Fruit fly (Drosophila melanogaster) whole organism, prepupa: ENCODE measurements around the gene CG42779.

Experiments used
- CG10631 ChIP-seq: fragments of 200-800 bp; sonication (Bioruptor generic); optimal IDR thresholded peaks from 2 replicates; lab custom pipeline; 2016; ENCODE audit warnings: missing biosample characterization, missing genetic modification characterization
- CG11762 ChIP-seq: fragments of 200-800 bp; sonication (Bioruptor generic); optimal IDR thresholded peaks from 3 replicates; lab custom pipeline; 2016; ENCODE audit warnings: missing biosample characterization, missing genetic modification characterization; ENCODE audit not compliant: insufficient read depth
- CG11902 ChIP-seq: fragments of 200-800 bp; sonication (Bioruptor generic); optimal IDR thresholded peaks from 3 replicates; lab custom pipeline; 2016; ENCODE audit warnings: missing biosample characterization, missing genetic modification characterization
- CG15336 ChIP-seq: fragments of 200-800 bp; sonication (Bioruptor generic); IDR thresholded peaks from 2 replicates; pipeline ENCODE4 v1.3.6; 2022; ENCODE audit warnings: missing biosample characterization, missing genetic modification characterization
- CG1621 ChIP-seq: fragments of 200-800 bp; sonication (Bioruptor generic); optimal IDR thresholded peaks from 3 replicates; lab custom pipeline; 2018; ENCODE audit warnings: missing biosample characterization, mild to moderate bottlenecking, missing genetic modification characterization
- CG16779 ChIP-seq: fragments of 200-800 bp; sonication (Bioruptor generic); optimal IDR thresholded peaks from 3 replicates; lab custom pipeline; 2017; ENCODE audit warnings: missing biosample characterization, mild to moderate bottlenecking, missing genetic modification characterization
- CG32006 ChIP-seq: fragments of 200-800 bp; sonication (Bioruptor generic); optimal IDR thresholded peaks from 3 replicates; lab custom pipeline; 2017; ENCODE audit warnings: missing biosample characterization, mild to moderate bottlenecking, missing genetic modification characterization
- CG34406 ChIP-seq: fragments of 200-800 bp; sonication (Bioruptor generic); optimal IDR thresholded peaks from 3 replicates; lab custom pipeline; 2016; ENCODE audit warnings: missing biosample characterization, missing genetic modification characterization
- CG3919 ChIP-seq: fragments of 200-800 bp; sonication (Bioruptor generic); optimal IDR thresholded peaks from 3 replicates; lab custom pipeline; 2016; ENCODE audit warnings: missing biosample characterization, missing genetic modification characterization
- CG6792 ChIP-seq: fragments of 200-800 bp; sonication (Bioruptor generic); optimal IDR thresholded peaks from 3 replicates; lab custom pipeline; 2016; ENCODE audit warnings: missing biosample characterization, missing genetic modification characterization
- CG6808 ChIP-seq: fragments of 200-800 bp; sonication (Bioruptor generic); optimal IDR thresholded peaks from 3 replicates; lab custom pipeline; 2017; ENCODE audit warnings: missing biosample characterization, missing genetic modification characterization, mild to moderate bottlenecking, moderate library complexity, missing genetic modification reagents
- CG6854 ChIP-seq: fragments of 200-800 bp; sonication (Bioruptor generic); optimal IDR thresholded peaks from 2 replicates; lab custom pipeline; 2017; ENCODE audit warnings: missing biosample characterization, mild to moderate bottlenecking, missing genetic modification characterization
- CG7368 ChIP-seq: fragments of 200-800 bp; sonication (Bioruptor generic); optimal IDR thresholded peaks from 3 replicates; lab custom pipeline; 2016; ENCODE audit warnings: missing biosample characterization, missing genetic modification characterization
- CG8119 ChIP-seq: fragments of 200-800 bp; sonication (Bioruptor generic); IDR thresholded peaks from 3 replicates; pipeline ENCODE4 v1.3.6; 2022; ENCODE audit warnings: missing biosample characterization, missing genetic modification characterization
- CG8319 ChIP-seq: fragments of 200-800 bp; sonication (Bioruptor generic); optimal IDR thresholded peaks from 3 replicates; lab custom pipeline; 2016; ENCODE audit warnings: missing biosample characterization, missing genetic modification characterization
- CG8632 ChIP-seq: fragments of 200-800 bp; sonication (Bioruptor generic); optimal IDR thresholded peaks from 3 replicates; lab custom pipeline; 2016; ENCODE audit warnings: missing biosample characterization, missing genetic modification characterization
- Eip93F ChIP-seq: fragments of 200-800 bp; sonication (Bioruptor generic); optimal IDR thresholded peaks from 2 replicates; lab custom pipeline; 2016; ENCODE audit warnings: missing biosample characterization, mild to moderate bottlenecking, missing genetic modification characterization
- Ets21C ChIP-seq: fragments of 200-800 bp; sonication (Bioruptor generic); optimal IDR thresholded peaks from 3 replicates; lab custom pipeline; 2016; ENCODE audit warnings: missing biosample characterization, missing genetic modification characterization
- Gug ChIP-seq: fragments of 200-800 bp; sonication (Bioruptor generic); IDR thresholded peaks from 2 replicates; pipeline ENCODE4 v1.3.6; 2022; ENCODE audit warnings: missing biosample characterization, missing genetic modification characterization
- Hr39 ChIP-seq: fragments of 200-800 bp; sonication (Bioruptor generic); optimal IDR thresholded peaks from 2 replicates; lab custom pipeline; 2016; ENCODE audit warnings: missing biosample characterization, missing genetic modification characterization
- Hr4 ChIP-seq: fragments of 200-800 bp; sonication (Bioruptor generic); optimal IDR thresholded peaks from 3 replicates; lab custom pipeline; 2016; ENCODE audit warnings: missing biosample characterization, missing genetic modification characterization
- Lpt ChIP-seq: fragments of 200-800 bp; sonication (Bioruptor generic); optimal IDR thresholded peaks from 3 replicates; lab custom pipeline; 2016; ENCODE audit warnings: missing biosample characterization, missing genetic modification characterization
- Met ChIP-seq: fragments of 200-800 bp; sonication (Bioruptor generic); optimal IDR thresholded peaks from 3 replicates; lab custom pipeline; 2016; ENCODE audit warnings: missing biosample characterization, missing genetic modification characterization
- Sox15 ChIP-seq: fragments of 200-800 bp; sonication (Bioruptor generic); optimal IDR thresholded peaks from 3 replicates; lab custom pipeline; 2016; ENCODE audit warnings: missing biosample characterization, missing genetic modification characterization
- acj6 ChIP-seq: fragments of 200-800 bp; sonication (Bioruptor generic); optimal IDR thresholded peaks from 3 replicates; lab custom pipeline; 2016; ENCODE audit warnings: missing biosample characterization, missing genetic modification characterization
- dac ChIP-seq: fragments of 200-800 bp; sonication (Bioruptor generic); optimal IDR thresholded peaks from 2 replicates; lab custom pipeline; 2017; ENCODE audit warnings: missing biosample characterization, mild to moderate bottlenecking, missing genetic modification characterization
- dsx ChIP-seq: fragments of 200-800 bp; optimal IDR thresholded peaks from 3 replicates; lab custom pipeline; 2019; ENCODE audit warnings: missing biosample characterization, mild to moderate bottlenecking, missing genetic modification characterization, moderate library complexity; ENCODE audit not compliant: poor library complexity, severe bottlenecking
- eg ChIP-seq: fragments of 200-800 bp; sonication (Bioruptor generic); IDR thresholded peaks from 3 replicates; pipeline ENCODE4 v1.3.6; 2022; ENCODE audit warnings: missing biosample characterization, missing genetic modification characterization
- fd59A ChIP-seq: fragments of 200-800 bp; sonication (Bioruptor generic); optimal IDR thresholded peaks from 2 replicates; lab custom pipeline; 2017; ENCODE audit warnings: missing biosample characterization, mild to moderate bottlenecking, missing genetic modification characterization, missing genetic modification reagents
- fd85E ChIP-seq: fragments of 200-800 bp; sonication (Bioruptor generic); optimal IDR thresholded peaks from 3 replicates; lab custom pipeline; 2016; ENCODE audit warnings: missing biosample characterization, missing genetic modification characterization
- fkh ChIP-seq: fragments of 200-800 bp; sonication (Bioruptor generic); optimal IDR thresholded peaks from 3 replicates; lab custom pipeline; 2017; ENCODE audit warnings: missing biosample characterization, mild to moderate bottlenecking, missing genetic modification characterization, moderate library complexity
- lz ChIP-seq: fragments of 200-800 bp; sonication (Bioruptor generic); optimal IDR thresholded peaks from 3 replicates; lab custom pipeline; 2016; ENCODE audit warnings: missing biosample characterization, missing genetic modification characterization
- pdm3 ChIP-seq: fragments of 200-800 bp; sonication (Bioruptor generic); optimal IDR thresholded peaks from 3 replicates; lab custom pipeline; 2016; ENCODE audit warnings: missing biosample characterization, missing genetic modification characterization
- ss ChIP-seq, 2 experiments: fragments of 200-800 bp; sonication (Bioruptor generic); optimal IDR thresholded peaks; 2 replicates in 1 of 2; 3 replicates in 1 of 2; lab custom pipeline; 2017 to 2018; ENCODE audit warnings: mild to moderate bottlenecking in 2 of 2, missing biosample characterization in 2 of 2, missing genetic modification characterization in 2 of 2, moderate library complexity in 1 of 2
- svp ChIP-seq: fragments of 200-800 bp; sonication (Bioruptor generic); peaks from one replicate; lab custom pipeline; 2016; ENCODE audit warnings: missing biosample characterization, missing genetic modification characterization
- vri ChIP-seq: fragments of 200-800 bp; sonication (Bioruptor generic); optimal IDR thresholded peaks from 3 replicates; lab custom pipeline; 2016; ENCODE audit warnings: missing biosample characterization, mild to moderate bottlenecking, missing genetic modification characterization

CG42779 gene

dm6 chr3R:17081359-17081935, 39.9 kb upstream of the CG42779 start (continued):
- TF ChIP-seq Hr4 (GFP tag; lab: Kevin White, UChicago), result peak; percentile 92
- TF ChIP-seq pdm3 (GFP tag; lab: Kevin White, UChicago), result no peak
- TF ChIP-seq CG6792, result peak; percentile 41
- TF ChIP-seq CG1621 (tag; lab: Kevin White, UChicago), result peak; percentile 23
- TF ChIP-seq CG16779 (tag; lab: Kevin White, UChicago), result no peak
- TF ChIP-seq svp, result no peak
- TF ChIP-seq CG8632 (GFP tag; lab: Kevin White, UChicago), result peak; percentile 64
- TF ChIP-seq eg (GFP tag; lab: Robert Waterston, UW), result peak; percentile 81
- TF ChIP-seq fd85E (GFP tag; lab: Kevin White, UChicago), result no peak
- TF ChIP-seq vri (GFP tag; lab: Kevin White, UChicago), result no peak
- no peak for TF ChIP-seq CG6854 (GFP tag; lab: Kevin White, UChicago)
- no peak for TF ChIP-seq Sox15 (GFP tag; lab: Kevin White, UChicago)
- no peak for TF ChIP-seq Eip93F
- no peak for TF ChIP-seq Hr39 (GFP tag; lab: Kevin White, UChicago)
- TF ChIP-seq CG8119 (GFP tag; lab: Robert Waterston, UW), result peak; percentile 92
- TF ChIP-seq dac, result peak; percentile 49
- no peak for TF ChIP-seq Met (GFP tag; lab: Kevin White, UChicago)
- peak; percentile 92 for TF ChIP-seq CG15336 (GFP tag; lab: Robert Waterston, UW)
- no peak for TF ChIP-seq CG8319 (GFP tag; lab: Kevin White, UChicago)

DNA sequence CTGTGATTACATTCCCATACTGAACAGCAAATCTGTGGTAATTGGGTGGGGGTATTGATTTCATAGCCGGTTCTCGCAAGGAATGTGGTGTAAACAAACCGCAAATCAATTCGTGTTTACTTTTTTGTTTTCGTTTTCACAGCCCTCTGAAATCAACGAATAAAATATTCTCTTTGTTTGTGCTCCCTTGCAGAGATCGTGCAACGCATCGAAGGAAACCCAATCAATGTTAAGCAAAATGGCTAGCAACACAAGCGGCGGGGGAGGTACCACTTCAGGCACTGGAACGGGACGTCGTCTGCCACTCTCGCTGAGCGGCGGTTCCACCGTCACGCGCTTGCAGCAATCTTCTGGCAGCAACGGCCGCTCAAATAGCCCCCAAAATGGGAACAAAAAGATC, 38.9 kb upstream of the CG42779 start:
- peak; percentile 26 for TF ChIP-seq fkh (GFP tag; lab: Kevin White, UChicago)
- no peak for TF ChIP-seq vri (GFP tag; lab: Kevin White, UChicago)

DNA sequence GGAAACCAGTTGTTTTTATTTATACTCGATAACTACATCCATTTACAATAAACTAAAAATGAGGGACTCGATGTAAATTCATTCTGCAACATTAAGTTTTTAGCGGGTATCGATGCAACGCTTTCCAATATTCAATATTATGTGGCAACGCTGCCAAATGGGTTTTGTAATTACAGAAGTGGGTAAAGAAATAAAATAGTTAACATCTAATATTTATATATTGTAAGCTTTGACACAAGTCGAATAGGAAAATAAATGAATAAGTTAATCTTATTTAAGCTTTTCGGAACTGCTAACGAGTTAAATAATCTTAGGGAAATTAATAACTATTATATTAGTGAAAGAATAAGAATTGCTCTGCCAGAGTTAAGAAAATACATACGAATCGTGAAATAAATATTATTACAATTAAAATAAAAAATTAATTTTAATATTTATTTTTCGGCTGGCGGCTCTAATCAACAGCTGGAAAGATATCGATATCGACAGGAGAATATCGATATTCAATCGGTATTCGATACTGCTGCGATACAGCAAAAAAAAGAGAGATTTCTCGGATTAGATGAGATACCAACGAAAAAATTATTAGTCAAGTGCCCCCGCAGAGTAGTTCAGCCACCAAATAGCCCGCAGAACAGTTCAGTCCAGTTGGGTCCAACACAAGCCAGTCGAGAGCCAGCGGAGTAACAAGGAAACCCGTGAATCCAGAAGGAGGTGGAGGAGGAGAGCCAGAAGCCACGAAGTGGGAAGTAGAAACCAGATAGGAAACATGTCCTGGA, 36.2 kb upstream of the CG42779 start, which contains the start of gene GckIII:
TSS of gene GckIII (plus strand) at position 485 of the 779 bp plus-strand sequence.
- peak; percentile 16 for TF ChIP-seq Eip93F
- no peak for TF ChIP-seq CG15336 (GFP tag; lab: Robert Waterston, UW)
- TF ChIP-seq CG6808 (GFP tag; lab: Kevin White, UChicago), result peak; percentile 44

- TF ChIP-seq Met (GFP tag; lab: Kevin White, UChicago) (no peak), CG6808 (GFP tag; lab: Kevin White, UChicago) (peak; percentile 100), Sox15 (GFP tag; lab: Kevin White, UChicago) (no peak), Lpt (no peak), CG15336 (GFP tag; lab: Robert Waterston, UW) (no peak), fd59A (no peak), fkh (GFP tag; lab: Kevin White, UChicago) (peak; percentile 94), ss (GFP tag; optimal IDR thresholded peaks at IDR 0.05; lab: Kevin White, UChicago) (no peak)
- TF ChIP-seq, all 60 proteins: peak for 2
Measured at dm6 chr3R:17087977-17088618, 33.3 kb upstream of the CG42779 start, which contains the start of gene cal1. cal1 (plus strand) TSS chr3R:17088280.

dm6 chr3R:17108881-17109280, 12.5 kb upstream of the CG42779 start:
- TF ChIP-seq CG7368 (GFP tag; lab: Kevin White, UChicago) (no peak), fkh (GFP tag; lab: Kevin White, UChicago) (no peak), lz (GFP tag; lab: Kevin White, UChicago) (no peak), Hr4 (GFP tag; lab: Kevin White, UChicago) (no peak), CG32006 (no peak), acj6 (GFP tag; lab: Kevin White, UChicago) (no peak), CG11902 (GFP tag; lab: Kevin White, UChicago) (no peak), CG8632 (GFP tag; lab: Kevin White, UChicago) (no peak), CG10631 (no peak), ss (GFP tag; optimal IDR thresholded peaks at IDR 0.05; lab: Kevin White, UChicago) (no peak), dac (no peak), Gug (no peak), CG11762 (GFP tag; lab: Kevin White, UChicago) (no peak), Ets21C (no peak), CG3919 (GFP tag; lab: Kevin White, UChicago) (no peak), Met (GFP tag; lab: Kevin White, UChicago) (no peak), dsx (GFP tag; lab: Kevin White, UChicago) (no peak), CG34406 (GFP tag; lab: Kevin White, UChicago) (no peak), Hr39 (GFP tag; lab: Kevin White, UChicago) (no peak)
